Fruit fly (Drosophila melanogaster) whole organism, embryonic: ENCODE data around the gene Svil.
A peak's percentile ranks its signal among the peaks of the same experiment; 100 is the strongest.

Experiments
- Atf-2 ChIP-seq: fragments of 200-800 bp; sonication (Bioruptor generic); optimal IDR thresholded peaks from 2 replicates; lab custom pipeline; 2016; ENCODE audit warnings: missing biosample characterization, missing genetic modification characterization
- B-H2 ChIP-seq: fragments of 200-800 bp; sonication (Bioruptor generic); optimal IDR thresholded peaks from 2 replicates; lab custom pipeline; 2018; ENCODE audit warnings: missing biosample characterization, mild to moderate bottlenecking, missing genetic modification characterization
- BEAF-32 ChIP-seq: fragments of 200-800 bp; sonication (Bioruptor generic); optimal IDR thresholded peaks from 3 replicates; lab custom pipeline; 2017; ENCODE audit warnings: missing biosample characterization, missing genetic modification characterization, mild to moderate bottlenecking, moderate library complexity, missing genetic modification reagents
- CG10462 ChIP-seq: fragments of 200-800 bp; sonication (Bioruptor generic); optimal IDR thresholded peaks from 2 replicates; lab custom pipeline; 2016; ENCODE audit warnings: missing biosample characterization, missing genetic modification characterization
- CG10654 ChIP-seq: fragments of 200-800 bp; sonication (Bioruptor generic); optimal IDR thresholded peaks from 2 replicates; lab custom pipeline; 2016; ENCODE audit warnings: missing biosample characterization, missing genetic modification characterization
- CG11560 ChIP-seq: fragments of 200-800 bp; sonication (Bioruptor generic); IDR thresholded peaks from 3 replicates; pipeline ENCODE4 v1.3.6; 2022; ENCODE audit warnings: missing biosample characterization, missing genetic modification characterization
- CG12104 ChIP-seq: fragments of 200-800 bp; sonication (Bioruptor generic); optimal IDR thresholded peaks from 3 replicates; lab custom pipeline; 2016; ENCODE audit warnings: missing biosample characterization, missing genetic modification characterization
- CG14441 ChIP-seq: fragments of 200-800 bp; sonication (Bioruptor generic); IDR thresholded peaks from 2 replicates; pipeline ENCODE4 v1.3.6; 2022; ENCODE audit warnings: missing biosample characterization, missing genetic modification characterization
- CG17186 ChIP-seq: fragments of 200-800 bp; sonication (Bioruptor generic); optimal IDR thresholded peaks from 3 replicates; lab custom pipeline; 2017; ENCODE audit warnings: missing biosample characterization, missing genetic modification reagents, missing genetic modification characterization
- CG17359 ChIP-seq: fragments of 200-800 bp; sonication (Bioruptor generic); optimal IDR thresholded peaks from 3 replicates; lab custom pipeline; 2018; ENCODE audit warnings: missing biosample characterization, mild to moderate bottlenecking, missing genetic modification characterization, moderate library complexity
- CG17612 ChIP-seq: fragments of 200-800 bp; sonication (Bioruptor generic); IDR thresholded peaks from 2 replicates; pipeline ENCODE4 v1.3.6; 2022; ENCODE audit warnings: missing biosample characterization, missing genetic modification characterization
- CG2116 ChIP-seq: fragments of 200-800 bp; sonication (Bioruptor generic); optimal IDR thresholded peaks from 3 replicates; lab custom pipeline; 2018; ENCODE audit warnings: missing biosample characterization, mild to moderate bottlenecking, missing genetic modification characterization
- CG2129 ChIP-seq: fragments of 200-800 bp; sonication (Bioruptor generic); IDR thresholded peaks from 2 replicates; pipeline ENCODE4 v1.3.6; 2022; ENCODE audit warnings: missing biosample characterization, missing genetic modification characterization; ENCODE audit not compliant: partially characterized antibody
- CG2199 ChIP-seq: fragments of 200-800 bp; sonication (Bioruptor generic); IDR thresholded peaks from 3 replicates; pipeline ENCODE4 v1.3.6; 2022; ENCODE audit warnings: missing biosample characterization, missing genetic modification characterization
- CG2712 ChIP-seq: fragments of 200-800 bp; optimal IDR thresholded peaks from 3 replicates; lab custom pipeline; 2019; ENCODE audit warnings: missing biosample characterization, mild to moderate bottlenecking, missing genetic modification characterization, moderate library complexity
- CG30020 ChIP-seq: fragments of 200-800 bp; optimal IDR thresholded peaks from 2 replicates; lab custom pipeline; 2019; ENCODE audit warnings: missing biosample characterization, mild to moderate bottlenecking, missing genetic modification characterization, moderate library complexity
- CG30403 ChIP-seq: fragments of 200-800 bp; sonication (Bioruptor generic); optimal IDR thresholded peaks from 3 replicates; lab custom pipeline; 2016; ENCODE audit warnings: missing biosample characterization, missing genetic modification characterization
- CG3065 ChIP-seq: fragments of 200-800 bp; sonication (Bioruptor generic); optimal IDR thresholded peaks from 2 replicates; lab custom pipeline; 2016; ENCODE audit warnings: missing biosample characterization, missing genetic modification characterization
- CG31224 ChIP-seq: fragments of 200-800 bp; sonication (Bioruptor generic); IDR thresholded peaks from 2 replicates; pipeline ENCODE4 v1.3.6; 2022; ENCODE audit warnings: missing biosample characterization, missing genetic modification characterization
- CG33213 ChIP-seq: fragments of 200-800 bp; sonication (Bioruptor generic); optimal IDR thresholded peaks from 3 replicates; lab custom pipeline; 2016; ENCODE audit warnings: missing biosample characterization, missing genetic modification characterization
- CG3726 ChIP-seq: fragments of 200-800 bp; sonication (Bioruptor generic); IDR thresholded peaks from 3 replicates; pipeline ENCODE4, ENCODE4 v1.3.6; 2022; ENCODE audit warnings: missing biosample characterization, missing genetic modification characterization
- CG3995 ChIP-seq: fragments of 200-800 bp; sonication (Bioruptor generic); optimal IDR thresholded peaks from 3 replicates; lab custom pipeline; 2016; ENCODE audit warnings: missing biosample characterization, missing genetic modification characterization
- CG4328 ChIP-seq: fragments of 200-800 bp; sonication (Bioruptor generic); optimal IDR thresholded peaks from 3 replicates; lab custom pipeline; 2017; ENCODE audit warnings: missing biosample characterization, missing genetic modification reagents, missing genetic modification characterization
- CG5245 ChIP-seq: fragments of 200-800 bp; sonication (Bioruptor generic); optimal IDR thresholded peaks from 3 replicates; lab custom pipeline; 2016; ENCODE audit warnings: missing biosample characterization, missing genetic modification characterization
- CG6654 ChIP-seq: fragments of 200-800 bp; sonication (Bioruptor generic); optimal IDR thresholded peaks from 2 replicates; lab custom pipeline; 2017; ENCODE audit warnings: missing biosample characterization, mild to moderate bottlenecking, missing genetic modification characterization
- CG6683 ChIP-seq: fragments of 200-800 bp; sonication (Bioruptor generic); optimal IDR thresholded peaks from 2 replicates; lab custom pipeline; 2017; ENCODE audit warnings: missing biosample characterization, mild to moderate bottlenecking, missing genetic modification characterization, missing genetic modification reagents
- CG7963 ChIP-seq: fragments of 200-800 bp; sonication (Bioruptor generic); IDR thresholded peaks from 3 replicates; pipeline ENCODE4 v1.3.6; 2022; ENCODE audit warnings: missing biosample characterization, missing genetic modification characterization; ENCODE audit not compliant: partially characterized antibody
- CG9437 ChIP-seq: fragments of 200-800 bp; sonication (Bioruptor generic); optimal IDR thresholded peaks from 2 replicates; lab custom pipeline; 2018; ENCODE audit warnings: missing biosample characterization, mild to moderate bottlenecking, missing genetic modification characterization
- CG9797 ChIP-seq: fragments of 200-800 bp; sonication (Bioruptor generic); optimal IDR thresholded peaks from 3 replicates; lab custom pipeline; 2018; ENCODE audit warnings: missing biosample characterization, mild to moderate bottlenecking, missing genetic modification characterization
- E2f1 ChIP-seq: fragments of 200-800 bp; sonication (Bioruptor generic); IDR thresholded peaks from 2 replicates; pipeline ENCODE4 v1.3.6; 2022; ENCODE audit warnings: missing biosample characterization, missing genetic modification characterization
- Gug ChIP-seq: fragments of 200-800 bp; sonication (Bioruptor generic); IDR thresholded peaks from 4 replicates; pipeline ENCODE4 v1.3.6; 2022; ENCODE audit warnings: missing biosample characterization, missing genetic modification characterization
- Hey ChIP-seq: fragments of 200-800 bp; sonication (Bioruptor generic); optimal IDR thresholded peaks from 3 replicates; lab custom pipeline; 2018; ENCODE audit warnings: missing biosample characterization, mild to moderate bottlenecking, missing genetic modification characterization
- HmgD ChIP-seq: fragments of 200-800 bp; sonication (Bioruptor generic); optimal IDR thresholded peaks from 3 replicates; lab custom pipeline; 2016; ENCODE audit warnings: missing biosample characterization, missing genetic modification characterization
- Lhr ChIP-seq: fragments of 200-800 bp; sonication (Bioruptor generic); optimal IDR thresholded peaks from 3 replicates; lab custom pipeline; 2017; ENCODE audit warnings: mild to moderate bottlenecking, missing biosample characterization, missing genetic modification reagents, missing genetic modification characterization
- Mad ChIP-seq: fragments of 200-800 bp; sonication (Bioruptor generic); optimal IDR thresholded peaks from 2 replicates; lab custom pipeline; 2016; ENCODE audit warnings: missing biosample characterization, missing genetic modification characterization
- Max ChIP-seq: fragments of 200-800 bp; sonication (Bioruptor generic); optimal IDR thresholded peaks from 2 replicates; lab custom pipeline; 2016; ENCODE audit warnings: missing biosample characterization, mild to moderate bottlenecking, missing genetic modification characterization
- Ravus ChIP-seq: fragments of 200-800 bp; sonication (Bioruptor generic); IDR thresholded peaks from 2 replicates; pipeline ENCODE4 v1.3.6; 2022; ENCODE audit warnings: missing biosample characterization, missing genetic modification characterization
- ap ChIP-seq: fragments of 200-800 bp; sonication (Bioruptor generic); IDR thresholded peaks from 2 replicates; pipeline ENCODE4 v1.3.6; 2022; ENCODE audit warnings: missing biosample characterization, missing genetic modification characterization
- btn ChIP-seq: fragments of 200-800 bp; sonication (Bioruptor generic); optimal IDR thresholded peaks from 2 replicates; lab custom pipeline; 2016; ENCODE audit warnings: missing biosample characterization, missing genetic modification characterization
- danr ChIP-seq: fragments of 200-800 bp; sonication (Bioruptor generic); IDR thresholded peaks from 2 replicates; pipeline ENCODE4 v1.3.6; 2022; ENCODE audit warnings: missing biosample characterization, missing genetic modification characterization
- ftz-f1 ChIP-seq: fragments of 200-800 bp; sonication (Bioruptor generic); optimal IDR thresholded peaks from 2 replicates; lab custom pipeline; 2016; ENCODE audit warnings: missing biosample characterization, missing genetic modification characterization
- jumu ChIP-seq: fragments of 200-800 bp; sonication (Bioruptor generic); optimal IDR thresholded peaks from 3 replicates; lab custom pipeline; 2016; ENCODE audit warnings: missing biosample characterization, missing genetic modification characterization
- klu ChIP-seq: fragments of 200-800 bp; sonication (Bioruptor generic); IDR thresholded peaks from 2 replicates; pipeline ENCODE4 v1.3.6; 2022; ENCODE audit warnings: missing biosample characterization, missing genetic modification characterization
- phol ChIP-seq: fragments of 200-800 bp; sonication (Bioruptor generic); optimal IDR thresholded peaks from 3 replicates; lab custom pipeline; 2018; ENCODE audit warnings: missing biosample characterization, mild to moderate bottlenecking, missing genetic modification characterization, moderate library complexity
- prd ChIP-seq, 3 experiments: fragments of >200 bp in 2 of 3; fragments of 200-800 bp in 1 of 3; sonication (Bioruptor generic) in 1 of 3; optimal IDR thresholded peaks in 2 of 3; IDR thresholded peaks in 1 of 3; 2 replicates in 2 of 3; 3 replicates in 1 of 3; pipeline versions ENCODE4 v1.3.6 to Lab custom; 2017 to 2022; ENCODE audit warnings: missing biosample characterization in 1 of 3, missing genetic modification characterization in 1 of 3
- ro ChIP-seq: fragments of 200-800 bp; sonication (Bioruptor generic); IDR thresholded peaks from 2 replicates; pipeline ENCODE4 v1.3.6; 2022; ENCODE audit warnings: missing biosample characterization, missing genetic modification characterization
- so ChIP-seq: fragments of 200-800 bp; sonication (Bioruptor generic); IDR thresholded peaks from 3 replicates; pipeline ENCODE4 v1.3.6; 2022; ENCODE audit warnings: missing biosample characterization, missing genetic modification characterization
- ssp ChIP-seq: fragments of 200-800 bp; sonication (Bioruptor generic); IDR thresholded peaks from 2 replicates; pipeline ENCODE4 v1.3.6; 2022; ENCODE audit warnings: missing biosample characterization, missing genetic modification characterization
- stc ChIP-seq: fragments of 200-800 bp; sonication (Bioruptor generic); IDR thresholded peaks from 2 replicates; pipeline ENCODE4 v1.3.6; 2022; ENCODE audit warnings: missing biosample characterization, missing genetic modification characterization
- toy ChIP-seq: fragments of 200-800 bp; sonication (Bioruptor generic); IDR thresholded peaks from 2 replicates; pipeline ENCODE4 v1.3.6; 2022; ENCODE audit warnings: missing biosample characterization, missing genetic modification characterization
- vfl ChIP-seq: fragments of 200-800 bp; sonication (Bioruptor generic); optimal IDR thresholded peaks from 2 replicates; lab custom pipeline; 2016; ENCODE audit warnings: missing biosample characterization, missing genetic modification characterization
- wor ChIP-seq: fragments of 200-800 bp; sonication (Bioruptor generic); IDR thresholded peaks from 2 replicates; pipeline ENCODE4 v1.3.6; 2022; ENCODE audit warnings: missing biosample characterization, missing genetic modification characterization

The Svil gene

DNA sequence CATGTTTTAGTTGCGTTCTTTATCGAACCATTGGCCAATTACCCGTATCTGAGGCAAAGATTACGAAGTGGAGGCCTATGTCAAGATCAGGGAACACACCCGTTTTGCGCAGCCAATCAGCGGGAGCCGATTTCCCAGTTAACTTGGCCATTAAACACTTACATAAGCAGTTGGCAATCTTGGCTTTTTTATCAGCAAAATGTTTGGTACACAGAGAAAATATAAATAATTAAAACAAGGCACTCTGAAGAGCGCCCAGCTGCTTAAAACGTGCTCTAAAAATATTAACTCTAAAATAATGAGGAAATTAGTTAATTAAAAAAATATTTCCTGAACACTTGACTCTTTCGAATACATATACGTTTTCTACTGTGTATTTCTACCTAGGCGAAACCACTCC lies 124.3 kb downstream of the Svil start (continued):
- TF ChIP-seq B-H2 (GFP tag; lab: Kevin White, UChicago): no peak
- TF ChIP-seq btn (GFP tag; lab: Kevin White, UChicago): no peak
- no peak for TF ChIP-seq phol
- peak; percentile 12 for TF ChIP-seq Max
- TF ChIP-seq HmgD: no peak
- TF ChIP-seq jumu: peak; percentile 24
- TF ChIP-seq CG9797: no peak
- no peak for TF ChIP-seq wor (GFP tag; lab: Robert Waterston, UW)
- peak; percentile 12 for TF ChIP-seq CG12104 (GFP tag; lab: Kevin White, UChicago)
- TF ChIP-seq CG6654 (GFP tag; lab: Kevin White, UChicago): peak; percentile 1
- TF ChIP-seq ftz-f1 (GFP tag; lab: Kevin White, UChicago): no peak
- TF ChIP-seq CG5245: peak; percentile 18
- TF ChIP-seq CG31224 (GFP tag; lab: Robert Waterston, UW): peak; percentile 58; the same call in 1 of the 2 replicates
- peak; percentile 32 for TF ChIP-seq CG17359 (tag; lab: Kevin White, UChicago)
- no peak for TF ChIP-seq ssp (GFP tag; lab: Robert Waterston, UW)
- peak; percentile 26; the same call in 1 of the 2 replicates for TF ChIP-seq CG17612 (GFP tag; lab: Robert Waterston, UW)
- no peak for TF ChIP-seq ro (GFP tag; lab: Robert Waterston, UW)
- TF ChIP-seq CG9437 (GFP tag; lab: Kevin White, UChicago): no peak
- TF ChIP-seq CG10654: peak; percentile 32
- TF ChIP-seq stc (GFP tag; lab: Robert Waterston, UW): peak; percentile 29; the same call in 1 of the 2 replicates
- no peak for TF ChIP-seq BEAF-32 (GFP tag; lab: Kevin White, UChicago)
- peak; percentile 72; the same call in 2 of the 4 replicates for TF ChIP-seq Gug (GFP tag; lab: Robert Waterston, UW)
- no peak for TF ChIP-seq danr (GFP tag; lab: Robert Waterston, UW)
- peak; percentile 71; the same call in 2 of the 3 replicates for TF ChIP-seq so (GFP tag; lab: Robert Waterston, UW)
- TF ChIP-seq vfl (GFP tag; lab: Kevin White, UChicago): peak; percentile 60
- peak; percentile 22 for TF ChIP-seq Atf-2
- TF ChIP-seq prd (optimal IDR thresholded peaks at IDR 0.05; lab: Kevin White, UChicago): no peak
- peak; percentile 72 for TF ChIP-seq prd (GFP tag; IDR thresholded peaks at IDR 0.05; lab: Robert Waterston, UW)
- no peak for TF ChIP-seq CG17186 (GFP tag; lab: Kevin White, UChicago)
- TF ChIP-seq CG2116: no peak
- no peak for TF ChIP-seq CG3065 (GFP tag; lab: Kevin White, UChicago)
- TF ChIP-seq toy (GFP tag; lab: Robert Waterston, UW): peak; percentile 20; the same call in 1 of the 2 replicates
- TF ChIP-seq CG3726 (GFP tag; lab: Robert Waterston, UW): no peak
- no peak for TF ChIP-seq Lhr (GFP tag; lab: Kevin White, UChicago)
- no peak for TF ChIP-seq Hey (tag; lab: Kevin White, UChicago)
- no peak for TF ChIP-seq CG4328 (GFP tag; lab: Kevin White, UChicago)
- TF ChIP-seq E2f1: peak; percentile 72
- TF ChIP-seq CG7963 (GFP tag; lab: Robert Waterston, UW): no peak
- no peak for TF ChIP-seq CG2199 (GFP tag; lab: Robert Waterston, UW)
- no peak for TF ChIP-seq CG30020 (tag; lab: Kevin White, UChicago)
- no peak for TF ChIP-seq CG10462 (GFP tag; lab: Kevin White, UChicago)
- no peak for TF ChIP-seq ap (GFP tag; lab: Robert Waterston, UW)
- TF ChIP-seq CG3995 (GFP tag; lab: Kevin White, UChicago): no peak
- peak; percentile 8 for TF ChIP-seq Mad
- peak; percentile 68 for TF ChIP-seq CG30403 (GFP tag; lab: Kevin White, UChicago)
- TF ChIP-seq CG2712 (tag; lab: Kevin White, UChicago): peak; percentile 54
- TF ChIP-seq CG33213 (GFP tag; lab: Kevin White, UChicago): peak; percentile 26
- peak; percentile 16 for TF ChIP-seq CG6683
- peak; percentile 63; the same call in 1 of the 3 replicates for TF ChIP-seq CG11560
- TF ChIP-seq CG14441 (GFP tag; lab: Robert Waterston, UW): peak; percentile 85
- peak; percentile 24; the same call in 1 of the 2 replicates for TF ChIP-seq Ravus (GFP tag; lab: Robert Waterston, UW)
- TF ChIP-seq CG2129 (GFP tag; lab: Robert Waterston, UW): no peak
- TF ChIP-seq klu (GFP tag; lab: Robert Waterston, UW): no peak
